Fruit fly (Drosophila melanogaster) whole organism, embryonic: ENCODE measurements around the gene ato.

Experiments used
- CG4424 ChIP-seq: fragments of 200-800 bp; sonication (Bioruptor generic); optimal IDR thresholded peaks from 3 replicates; lab custom pipeline; 2016; ENCODE audit warnings: missing biosample characterization, missing genetic modification characterization
- vvl ChIP-seq: fragments of 200-800 bp; sonication (Bioruptor generic); IDR thresholded peaks from 2 replicates; pipeline ENCODE4 v1.3.6; 2022; ENCODE audit warnings: missing biosample characterization, missing genetic modification characterization

DNA sequence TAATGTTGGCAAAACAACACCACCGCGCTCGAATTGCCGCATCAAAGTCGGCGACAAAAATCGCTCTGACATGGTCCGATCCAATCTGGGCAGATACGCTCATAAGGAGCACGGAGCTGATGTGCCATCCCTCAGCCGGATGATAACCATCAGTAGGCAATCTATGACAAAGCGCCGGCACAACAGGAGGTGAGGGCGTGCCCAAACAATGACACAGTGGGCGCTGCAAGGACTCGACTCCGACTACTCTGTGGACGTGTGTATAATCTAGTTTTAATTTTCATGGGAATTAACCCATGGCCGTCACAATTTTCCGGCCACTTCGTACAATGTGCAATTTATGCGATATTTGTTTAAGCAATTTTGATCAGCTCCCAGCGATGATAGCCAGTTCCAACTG is 2.8 kb upstream of the ato start:
- TF ChIP-seq CG4424 (no peak), vvl (no peak)
